Worm (Caenorhabditis elegans) whole organism, mixed stage, embryonic: ENCODE results near the gene C03F11.2.

Experiments used
- bed-3 ChIP-seq: fragments of 200-800 bp; sonication (Bioruptor generic); optimal IDR thresholded peaks from 3 replicates; lab custom pipeline; 2018; ENCODE audit warnings: mild to moderate bottlenecking, missing genetic modification characterization, moderate library complexity, missing compliant biosample characterization
- blmp-1 ChIP-seq: fragments of 150-350 bp; optimal IDR thresholded peaks from 2 replicates; lab custom pipeline; 2014; ENCODE audit warnings: missing biosample characterization, missing genetic modification characterization
- ceh-39 ChIP-seq: fragments of 150-350 bp; optimal IDR thresholded peaks from 2 replicates; lab custom pipeline; 2014; ENCODE audit warnings: missing biosample characterization, missing genetic modification characterization
- ceh-83 ChIP-seq: fragments of 200-800 bp; sonication (Bioruptor generic); optimal IDR thresholded peaks from 2 replicates; lab custom pipeline; 2018; ENCODE audit warnings: mild to moderate bottlenecking, missing genetic modification characterization, missing compliant biosample characterization
- ces-1 ChIP-seq: fragments of 150-350 bp; optimal IDR thresholded peaks from 2 replicates; lab custom pipeline; 2014; ENCODE audit warnings: missing biosample characterization, missing genetic modification reagents, missing genetic modification characterization
- cnd-1 ChIP-seq: fragments of 200-800 bp; sonication (Bioruptor generic); optimal IDR thresholded peaks from 2 replicates; lab custom pipeline; 2018; ENCODE audit warnings: mild to moderate bottlenecking, missing genetic modification characterization, missing compliant biosample characterization
- drap-1 ChIP-seq: fragments of 200-800 bp; sonication (Bioruptor generic); optimal IDR thresholded peaks from 3 replicates; lab custom pipeline; 2018; ENCODE audit warnings: mild to moderate bottlenecking, missing genetic modification characterization, missing compliant biosample characterization
- elt-1 ChIP-seq: sonication (generic microtip); optimal IDR thresholded peaks from 2 replicates; lab custom pipeline; 2017; ENCODE audit warnings: missing genetic modification characterization, mild to moderate bottlenecking, missing compliant biosample characterization, antibody characterized with exemption, moderate library complexity, borderline replicate concordance; ENCODE audit not compliant: insufficient read depth
- elt-3 ChIP-seq: fragments of 150-350 bp; optimal IDR thresholded peaks from 2 replicates; lab custom pipeline; 2014; ENCODE audit warnings: missing biosample characterization, missing genetic modification characterization
- flh-1 ChIP-seq: fragments of 200-800 bp; sonication (Bioruptor generic); optimal IDR thresholded peaks from 2 replicates; lab custom pipeline; 2018; ENCODE audit warnings: mild to moderate bottlenecking, missing genetic modification characterization, moderate library complexity, missing compliant biosample characterization
- ham-2 ChIP-seq: fragments of 200-800 bp; sonication (Bioruptor generic); optimal IDR thresholded peaks from 2 replicates; lab custom pipeline; 2018; ENCODE audit warnings: mild to moderate bottlenecking, missing genetic modification characterization, missing compliant biosample characterization
- hlh-1 ChIP-seq: fragments of 150-350 bp; optimal IDR thresholded peaks from 2 replicates; lab custom pipeline; 2014; ENCODE audit warnings: missing biosample characterization, missing genetic modification reagents, missing genetic modification characterization
- lin-13 ChIP-seq: fragments of 150-350 bp; optimal IDR thresholded peaks from 2 replicates; lab custom pipeline; 2014; ENCODE audit warnings: missing biosample characterization, missing genetic modification characterization
- lin-32 ChIP-seq: fragments of 200-800 bp; sonication (Bioruptor generic); optimal IDR thresholded peaks from 2 replicates; lab custom pipeline; 2018; ENCODE audit warnings: mild to moderate bottlenecking, missing genetic modification characterization, missing compliant biosample characterization
- lsy-2 ChIP-seq: fragments of 150-350 bp; optimal IDR thresholded peaks from 2 replicates; lab custom pipeline; 2014; ENCODE audit warnings: missing biosample characterization, missing genetic modification characterization
- mep-1 ChIP-seq: fragments of 150-350 bp; optimal IDR thresholded peaks from 2 replicates; lab custom pipeline; 2017; ENCODE audit warnings: missing biosample characterization, missing genetic modification reagents, missing genetic modification characterization, inconsistent platforms
- mls-2 ChIP-seq: sonication (generic microtip); optimal IDR thresholded peaks from 2 replicates; lab custom pipeline; 2016; ENCODE audit warnings: mild to moderate bottlenecking, missing genetic modification characterization, moderate library complexity, missing compliant biosample characterization
- nhr-12 ChIP-seq: fragments of 150-350 bp; optimal IDR thresholded peaks from 2 replicates; lab custom pipeline; 2014; ENCODE audit warnings: missing biosample characterization, missing genetic modification characterization
- nhr-2 ChIP-seq: fragments of 150-350 bp; optimal IDR thresholded peaks from 2 replicates; lab custom pipeline; 2014; ENCODE audit warnings: missing biosample characterization, missing genetic modification characterization
- nhr-237 ChIP-seq: fragments of 150-350 bp; optimal IDR thresholded peaks from 2 replicates; lab custom pipeline; 2014; ENCODE audit warnings: missing biosample characterization, missing genetic modification characterization
- nhr-28 ChIP-seq: fragments of 150-350 bp; optimal IDR thresholded peaks from 2 replicates; lab custom pipeline; 2014; ENCODE audit warnings: missing biosample characterization, missing genetic modification characterization
- nhr-76 ChIP-seq: sonication (generic microtip); optimal IDR thresholded peaks from 2 replicates; lab custom pipeline; 2017; ENCODE audit warnings: missing biosample characterization, missing genetic modification characterization
- sem-2 ChIP-seq: fragments of 200-800 bp; sonication (Bioruptor generic); optimal IDR thresholded peaks from 2 replicates; lab custom pipeline; 2018; ENCODE audit warnings: mild to moderate bottlenecking, missing genetic modification characterization, missing compliant biosample characterization
- snpc-4 ChIP-seq: fragments of 150-350 bp; optimal IDR thresholded peaks from 2 replicates; lab custom pipeline; 2014; ENCODE audit warnings: missing biosample characterization, missing genetic modification characterization
- sptf-1 ChIP-seq: sonication (generic microtip); optimal IDR thresholded peaks from 2 replicates; lab custom pipeline; 2017; ENCODE audit warnings: mild to moderate bottlenecking, missing genetic modification characterization, moderate library complexity, missing compliant biosample characterization
- tbx-8 ChIP-seq: fragments of 200-800 bp; sonication (Bioruptor generic); optimal IDR thresholded peaks from 2 replicates; lab custom pipeline; 2018; ENCODE audit warnings: mild to moderate bottlenecking, missing genetic modification characterization, moderate library complexity, missing compliant biosample characterization
- unc-120 ChIP-seq: sonication (generic microtip); optimal IDR thresholded peaks from 2 replicates; lab custom pipeline; 2017; ENCODE audit warnings: missing genetic modification characterization, missing compliant biosample characterization; ENCODE audit not compliant: poor library complexity, severe bottlenecking
- unc-39 ChIP-seq: fragments of 150-350 bp; optimal IDR thresholded peaks from 2 replicates; lab custom pipeline; 2014; ENCODE audit warnings: missing biosample characterization, missing genetic modification characterization
- zip-8 ChIP-seq: fragments of 150-350 bp; optimal IDR thresholded peaks from 2 replicates; lab custom pipeline; 2014; ENCODE audit warnings: missing biosample characterization, missing genetic modification characterization
- ztf-11 ChIP-seq: fragments of 150-350 bp; optimal IDR thresholded peaks from 2 replicates; lab custom pipeline; 2014; ENCODE audit warnings: missing biosample characterization, missing genetic modification characterization

Gene C03F11.2

ce11 chrX:5377307-5377706 lies 19.9 kb downstream of the C03F11.2 start, which contains the start of gene sek-5:
Gene sek-5, plus strand, starts transcription at chrX:5377607.
- TF ChIP-seq nhr-237 (tag; lab: Kevin White, UChicago) (no peak), mep-1 (no peak), nhr-76 (tag; lab: Kevin White, UChicago) (no peak), ceh-39 (tag; lab: Kevin White, UChicago) (no peak), ztf-11 (no peak), bed-3 (GFP tag; lab: Kevin White, UChicago) (no peak), lin-32 (no peak)

- no peak for TF ChIP-seq nhr-237 (tag; lab: Kevin White, UChicago)
- TF ChIP-seq flh-1 (GFP tag; lab: Kevin White, UChicago): no peak
- TF ChIP-seq ztf-11: no peak
- TF ChIP-seq unc-39: no peak
- TF ChIP-seq lsy-2 (tag; lab: Kevin White, UChicago): no peak
- TF ChIP-seq lin-13: no peak
- no peak for TF ChIP-seq sptf-1 (tag; lab: Kevin White, UChicago)
- TF ChIP-seq bed-3 (GFP tag; lab: Kevin White, UChicago): no peak
- no peak for TF ChIP-seq tbx-8 (GFP tag; lab: Kevin White, UChicago)
- no peak for TF ChIP-seq nhr-76 (tag; lab: Kevin White, UChicago)
- no peak for TF ChIP-seq nhr-12
- TF ChIP-seq mls-2 (tag; lab: Kevin White, UChicago): no peak
- no peak for TF ChIP-seq hlh-1 (tag; lab: Kevin White, UChicago)
- TF ChIP-seq ceh-83 (GFP tag; lab: Kevin White, UChicago): no peak
- no peak for TF ChIP-seq mep-1
- TF ChIP-seq ham-2 (GFP tag; lab: Kevin White, UChicago): no peak
- no peak for TF ChIP-seq sem-2 (GFP tag; lab: Kevin White, UChicago)
- TF ChIP-seq cnd-1: no peak
- TF ChIP-seq blmp-1 (tag; lab: Kevin White, UChicago): no peak
Measured at ce11 chrX:5374742-5375141, 22.5 kb downstream of the C03F11.2 start, which contains the start of gene sek-4. Gene sek-4, plus strand, starts transcription at chrX:5375059.

- TF ChIP-seq hlh-1 (tag; lab: Kevin White, UChicago) (no peak), bed-3 (GFP tag; lab: Kevin White, UChicago) (no peak), elt-3 (no peak), mep-1 (no peak), ces-1 (GFP tag; lab: Kevin White, UChicago) (no peak), ham-2 (GFP tag; lab: Kevin White, UChicago) (no peak), nhr-76 (tag; lab: Kevin White, UChicago) (no peak), ceh-83 (GFP tag; lab: Kevin White, UChicago) (no peak), snpc-4 (tag; lab: Kevin White, UChicago) (no peak), nhr-28 (tag; lab: Kevin White, UChicago) (no peak), nhr-12 (no peak), zip-8 (tag; lab: Kevin White, UChicago) (no peak), sem-2 (GFP tag; lab: Kevin White, UChicago) (no peak), lin-13 (no peak), elt-1 (no peak), unc-120 (tag; lab: Kevin White, UChicago) (no peak), sptf-1 (tag; lab: Kevin White, UChicago) (no peak)
Measured at ce11 chrX:5373597-5373996, 23.6 kb downstream of the C03F11.2 start.

- TF ChIP-seq nhr-28 (tag; lab: Kevin White, UChicago): no peak
- TF ChIP-seq unc-39: no peak
- no peak for TF ChIP-seq unc-120 (tag; lab: Kevin White, UChicago)
- no peak for TF ChIP-seq ham-2 (GFP tag; lab: Kevin White, UChicago)
- no peak for TF ChIP-seq nhr-12
- TF ChIP-seq elt-1: no peak
- TF ChIP-seq hlh-1 (tag; lab: Kevin White, UChicago): no peak
- TF ChIP-seq, all 35 proteins: peak for 0
Measured at ce11 chrX:5372638-5373037, 24.6 kb downstream of the C03F11.2 start, which contains the start of gene F35C8.8. Gene F35C8.8, minus strand, starts transcription at chrX:5372639.

ce11 chrX:5370605-5371004 lies 26.6 kb downstream of the C03F11.2 start:
- TF ChIP-seq ceh-83 (GFP tag; lab: Kevin White, UChicago) (no peak), nhr-2 (tag; lab: Kevin White, UChicago) (no peak), tbx-8 (GFP tag; lab: Kevin White, UChicago) (no peak), ztf-11 (no peak), drap-1 (GFP tag; lab: Kevin White, UChicago) (no peak), nhr-76 (tag; lab: Kevin White, UChicago) (no peak), ham-2 (GFP tag; lab: Kevin White, UChicago) (no peak), unc-39 (no peak), mls-2 (tag; lab: Kevin White, UChicago) (no peak), mep-1 (no peak)
